Worm (Caenorhabditis elegans): ENCODE results near the gene plc-3.

DNA sequence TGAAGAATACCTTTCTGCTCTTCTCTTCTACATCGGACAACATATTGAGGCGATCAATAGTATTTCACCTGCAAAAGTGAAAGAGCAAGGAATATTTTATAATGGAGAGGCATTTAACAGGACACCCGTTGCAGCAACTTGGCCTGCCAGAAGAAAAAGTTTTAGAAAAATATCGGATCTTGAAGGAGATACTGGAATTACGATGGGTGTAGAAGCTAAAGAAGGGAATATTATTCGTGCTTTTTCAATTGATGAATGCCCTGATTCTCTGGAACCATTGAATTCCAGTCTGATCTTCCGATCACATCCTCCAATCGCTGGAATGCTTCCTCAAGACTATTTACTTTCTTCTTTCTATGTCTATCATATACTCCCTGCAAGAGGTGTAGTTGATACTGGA, 38.6 kb downstream of the plc-3 start:
- no peak for TF ChIP-seq jun-1 (tag; optimal IDR thresholded peaks at IDR 0.05)
- no peak for TF ChIP-seq ztf-11 (tag; optimal IDR thresholded peaks at IDR 0.05)

All from whole organism, L4 larva.